Worm (Caenorhabditis elegans) whole organism, L4/young adult: ENCODE measurements around the gene fbxb-41.

ENCODE experiments used
- W03F9.2 ChIP-seq: fragments of 150-350 bp; optimal IDR thresholded peaks from 2 replicates; lab custom pipeline; 2014; ENCODE audit warnings: missing biosample characterization, missing genetic modification characterization
- dao-5 ChIP-seq: sonication (generic microtip); optimal IDR thresholded peaks from 2 replicates; lab custom pipeline; 2016; ENCODE audit warnings: missing genotype, missing genetic modification characterization, moderate library complexity, missing compliant biosample characterization
- him-1 ChIP-seq: sonication (generic microtip); optimal IDR thresholded peaks from 2 replicates; lab custom pipeline; 2016; ENCODE audit warnings: missing genotype, missing genetic modification reagents, missing genetic modification characterization, missing compliant biosample characterization

The fbxb-41 gene

DNA sequence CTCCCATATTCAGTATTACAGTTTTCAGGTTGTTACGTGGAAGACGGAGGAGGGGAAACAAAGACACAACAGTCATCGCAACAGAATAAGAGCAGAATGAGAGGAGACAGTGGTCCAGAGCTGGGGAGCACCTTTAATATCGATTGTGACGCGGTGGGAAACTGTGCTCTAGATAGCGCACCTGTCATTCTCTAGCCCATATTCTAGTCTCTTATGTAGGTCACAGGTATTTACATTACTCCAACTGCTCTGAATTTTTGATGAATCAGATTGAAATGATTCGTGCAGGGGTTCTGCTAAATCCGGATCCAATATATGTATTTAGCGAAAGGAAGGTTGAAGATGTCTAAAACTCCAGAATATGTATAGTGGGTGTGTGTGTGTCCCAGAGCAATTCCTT is at the start of gene fbxb-41:
Gene fbxb-41, minus strand, starts transcription at position 101 of the 400 bp plus-strand sequence.
- TF ChIP-seq him-1 (tag; lab: Kevin White, UChicago) (no peak), dao-5 (no peak), W03F9.2 (tag; lab: Kevin White, UChicago) (no peak)

DNA sequence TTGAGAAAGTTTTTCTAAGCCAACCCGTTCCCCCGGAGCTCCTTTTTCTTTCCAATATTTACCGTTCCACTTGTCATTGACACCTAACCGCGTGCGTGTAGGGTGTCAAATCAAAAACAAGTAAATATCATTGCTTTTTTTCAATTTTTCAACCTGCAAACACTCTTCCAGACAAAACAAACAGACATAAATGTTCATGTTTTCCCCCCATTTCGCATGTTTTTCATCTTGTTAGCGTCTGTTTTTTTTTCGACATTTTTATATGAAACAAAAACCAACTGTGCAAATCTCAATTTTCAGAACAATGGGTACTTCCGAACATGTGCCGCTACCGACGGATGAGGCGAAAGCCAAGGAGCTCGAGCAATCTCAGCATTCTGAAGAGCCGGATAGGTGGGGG is 49.6 kb upstream of the fbxb-41 start, which contains the start of gene snf-3:
Gene snf-3, plus strand, starts transcription at position 301 of the 400 bp plus-strand sequence.
- TF ChIP-seq dao-5, result no peak
- TF ChIP-seq him-1 (tag; lab: Kevin White, UChicago), result no peak
- TF ChIP-seq W03F9.2 (tag; lab: Kevin White, UChicago), result no peak

DNA sequence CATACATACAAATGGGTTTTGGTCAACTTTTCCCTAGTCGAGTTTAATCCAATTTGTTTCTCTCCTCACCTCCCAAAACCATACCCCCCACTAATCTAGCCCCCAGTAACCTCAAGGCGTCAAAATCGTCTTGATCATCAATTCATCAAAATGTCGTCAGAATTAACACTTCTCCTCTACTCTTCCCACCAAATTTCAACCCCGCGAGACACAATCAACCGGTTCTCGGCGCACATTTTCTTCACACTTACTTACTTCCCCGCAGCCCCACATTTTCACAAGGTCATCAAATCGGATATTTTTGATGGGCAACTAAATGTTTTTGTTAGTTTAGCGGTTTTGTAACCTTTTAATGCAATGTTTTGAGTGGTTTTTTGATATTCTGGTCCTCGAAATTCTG is 48.6 kb upstream of the fbxb-41 start:
- TF ChIP-seq him-1 (tag; lab: Kevin White, UChicago) (no peak), dao-5 (no peak), W03F9.2 (tag; lab: Kevin White, UChicago) (no peak)

DNA sequence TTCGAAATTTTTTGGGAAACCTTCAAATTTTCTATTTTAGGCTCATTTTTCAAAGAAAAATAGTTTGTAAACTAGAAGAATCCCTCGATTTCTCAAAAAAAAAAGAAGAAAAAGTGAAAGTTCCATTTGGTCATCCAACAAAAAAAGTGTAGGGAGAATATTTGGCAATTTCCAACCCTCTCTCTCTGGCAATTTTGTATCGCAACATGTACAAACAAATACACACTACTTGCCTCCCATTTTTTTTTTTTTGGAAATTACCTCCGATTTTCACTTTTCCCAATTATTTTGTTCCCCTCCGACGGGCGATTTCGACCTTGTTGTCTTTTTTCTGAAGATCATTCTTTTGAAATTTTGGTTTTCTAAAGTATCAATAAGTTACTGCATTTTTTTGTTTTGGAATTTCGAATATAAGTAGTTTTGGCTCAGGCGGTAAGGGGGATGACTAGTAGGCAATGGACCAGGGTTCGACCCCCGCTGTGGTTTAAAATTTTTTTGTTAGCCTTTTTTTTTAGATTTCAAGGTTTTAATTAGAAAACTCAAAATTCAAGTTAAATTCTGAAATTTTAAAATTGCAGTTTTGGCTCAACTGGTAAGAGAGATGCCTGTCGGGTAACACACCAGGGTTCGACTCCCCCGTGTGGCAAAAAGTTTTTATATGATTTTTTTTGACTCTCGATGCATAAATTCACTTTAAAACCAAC is 46.6 kb upstream of the fbxb-41 start:
- TF ChIP-seq him-1 (tag; lab: Kevin White, UChicago), result no peak
- no peak for TF ChIP-seq W03F9.2 (tag; lab: Kevin White, UChicago)
- TF ChIP-seq dao-5, result no peak

DNA sequence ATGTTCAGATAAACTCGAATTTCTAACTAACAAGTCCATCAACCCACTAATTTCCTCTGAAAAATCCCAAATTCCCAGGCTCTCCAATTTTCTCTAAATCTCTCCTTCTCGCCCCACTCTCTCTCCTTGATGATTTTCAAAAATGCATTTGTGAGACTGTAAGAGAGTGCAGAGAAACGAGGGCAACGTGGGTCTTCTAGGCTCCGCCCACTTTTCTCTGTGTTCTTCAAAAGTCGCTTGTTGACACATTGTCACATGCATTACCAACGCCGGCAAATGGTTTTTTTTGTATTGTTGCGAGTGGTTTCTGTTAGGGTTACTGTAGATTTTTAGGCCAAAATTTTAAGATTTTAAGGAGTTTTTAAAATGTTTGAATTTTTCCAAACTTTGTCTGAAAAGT is 44.4 kb upstream of the fbxb-41 start:
- no peak for TF ChIP-seq him-1 (tag; lab: Kevin White, UChicago)
- no peak for TF ChIP-seq dao-5
- no peak for TF ChIP-seq W03F9.2 (tag; lab: Kevin White, UChicago)

DNA sequence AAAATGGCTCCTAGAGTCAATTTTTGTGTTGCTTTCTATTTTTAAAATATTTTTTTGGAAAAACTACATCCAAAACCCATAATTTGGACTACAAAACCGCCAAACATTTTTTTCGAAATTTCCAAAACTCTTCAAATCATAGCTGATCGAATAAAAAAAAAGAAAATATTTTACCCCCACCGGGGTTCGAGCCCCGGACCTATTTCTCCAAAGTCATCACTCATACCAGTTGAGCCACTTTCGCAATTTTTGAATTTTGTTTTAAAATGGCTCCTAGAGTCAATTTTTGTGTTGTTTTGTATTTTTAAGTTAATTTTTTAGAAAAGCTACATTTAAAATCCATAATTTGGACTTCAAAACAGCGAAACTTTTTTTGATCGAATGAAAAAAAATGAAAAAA is 43.4 kb upstream of the fbxb-41 start:
- TF ChIP-seq him-1 (tag; lab: Kevin White, UChicago) (no peak), dao-5 (no peak), W03F9.2 (tag; lab: Kevin White, UChicago) (no peak)

DNA sequence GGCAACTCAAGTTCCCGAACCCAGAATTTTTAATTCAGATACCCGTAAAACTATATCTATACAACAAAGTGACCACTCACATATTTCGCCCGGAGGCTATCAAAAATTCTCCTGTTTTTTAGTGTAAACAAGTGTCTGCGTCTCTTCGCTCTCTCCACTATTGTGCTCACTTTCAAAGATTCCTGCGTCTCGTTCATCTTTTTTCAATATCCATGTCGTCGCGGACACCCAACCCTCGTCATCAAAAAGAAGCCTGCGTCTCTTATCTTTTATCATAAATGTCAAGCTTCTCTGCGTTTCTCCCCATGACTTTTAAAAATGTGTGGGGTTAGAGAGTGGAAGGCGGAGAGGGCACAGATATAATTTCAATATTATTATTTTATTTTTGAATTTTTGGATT is 42.8 kb upstream of the fbxb-41 start:
- TF ChIP-seq him-1 (tag; lab: Kevin White, UChicago) (no peak), W03F9.2 (tag; lab: Kevin White, UChicago) (no peak), dao-5 (no peak)

DNA sequence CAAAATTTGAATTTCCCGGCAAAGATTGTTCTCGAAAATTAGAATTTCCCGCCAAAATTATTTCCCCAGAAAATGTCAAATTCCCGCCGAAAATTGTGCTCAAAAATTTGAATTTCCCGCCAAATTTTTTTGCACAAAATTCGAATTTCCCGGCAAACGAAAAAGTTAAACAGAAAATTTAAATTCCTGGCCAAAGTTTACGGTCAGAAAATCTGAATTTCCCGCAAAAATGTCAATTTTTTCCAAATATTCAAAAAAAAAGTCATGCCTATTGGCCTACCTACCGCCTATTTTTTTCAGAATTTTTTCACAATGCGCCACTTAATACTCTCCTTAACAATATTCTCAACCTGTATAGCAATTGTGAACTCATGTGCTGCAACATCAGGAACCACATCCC is 40.7 kb upstream of the fbxb-41 start, which contains the start of gene K02E7.1:
Gene K02E7.1, plus strand, starts transcription at position 301 of the 400 bp plus-strand sequence.
- TF ChIP-seq W03F9.2 (tag; lab: Kevin White, UChicago), result no peak
- no peak for TF ChIP-seq him-1 (tag; lab: Kevin White, UChicago)
- no peak for TF ChIP-seq dao-5

DNA sequence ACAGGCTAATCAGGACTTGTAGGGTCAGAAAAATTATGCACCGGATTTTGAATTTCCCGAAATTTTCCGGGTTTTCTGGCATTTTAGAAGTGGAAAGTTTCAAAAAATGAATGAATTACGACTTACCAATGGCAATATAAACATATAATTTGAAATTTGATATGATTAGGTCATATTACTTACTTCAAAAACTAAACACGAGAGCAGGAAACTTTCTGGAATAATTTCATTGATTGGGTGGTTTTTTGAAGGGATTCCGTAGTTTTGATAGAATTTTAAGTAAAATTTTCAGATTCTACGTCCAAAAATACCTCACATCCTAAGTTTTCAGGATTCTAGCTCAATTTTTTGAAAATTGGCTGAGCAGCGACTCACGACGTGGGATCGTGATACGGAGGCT is 33.3 kb upstream of the fbxb-41 start, which contains the start of gene K02E7.11:
Gene K02E7.11, minus strand, starts transcription at position 101 of the 400 bp plus-strand sequence.
- TF ChIP-seq dao-5, result no peak
- TF ChIP-seq him-1 (tag; lab: Kevin White, UChicago), result no peak
- no peak for TF ChIP-seq W03F9.2 (tag; lab: Kevin White, UChicago)

DNA sequence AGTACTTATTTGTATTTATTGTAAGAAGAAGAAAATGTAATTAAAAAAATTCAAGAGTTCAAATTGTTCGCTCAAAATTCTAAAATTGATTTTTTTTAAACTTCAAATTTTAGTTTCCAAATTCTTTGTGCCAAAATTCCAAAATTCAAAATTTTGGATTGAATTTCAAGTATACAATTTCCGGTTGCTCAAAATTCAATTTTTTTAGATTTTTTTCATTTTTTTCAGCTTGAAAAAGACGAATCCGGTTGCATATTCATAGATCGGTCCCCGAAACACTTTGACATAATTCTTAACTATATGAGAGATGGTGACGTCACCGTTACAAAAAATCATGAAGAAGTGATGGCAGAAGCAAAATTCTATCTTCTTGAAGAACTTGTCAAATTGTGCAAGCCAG is 30.0 kb upstream of the fbxb-41 start, which contains the start of gene K02E7.4:
Gene K02E7.4, plus strand, starts transcription at position 301 of the 400 bp plus-strand sequence.
- TF ChIP-seq W03F9.2 (tag; lab: Kevin White, UChicago), result no peak
- TF ChIP-seq dao-5, result no peak
- no peak for TF ChIP-seq him-1 (tag; lab: Kevin White, UChicago)

DNA sequence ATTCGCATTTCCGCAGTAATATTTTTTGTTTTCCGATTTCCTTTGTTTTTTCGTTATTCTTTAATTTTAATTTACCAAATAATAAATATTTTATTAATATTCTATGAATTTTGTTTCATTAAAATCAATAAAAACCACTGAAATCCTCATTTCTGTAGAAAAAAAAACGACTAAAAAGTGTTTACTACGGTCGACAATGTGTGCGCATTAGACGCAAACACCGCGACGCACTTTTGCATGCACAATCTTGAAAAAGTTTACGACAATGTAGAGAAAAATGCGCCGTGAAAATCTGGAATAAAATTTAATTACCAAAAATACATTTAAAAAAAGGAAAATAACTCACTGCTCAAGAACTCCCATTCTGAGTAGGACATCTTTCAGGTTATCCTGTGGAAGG is 29.3 kb upstream of the fbxb-41 start:
- TF ChIP-seq him-1 (tag; lab: Kevin White, UChicago) (no peak), W03F9.2 (tag; lab: Kevin White, UChicago) (no peak), dao-5 (no peak)

DNA sequence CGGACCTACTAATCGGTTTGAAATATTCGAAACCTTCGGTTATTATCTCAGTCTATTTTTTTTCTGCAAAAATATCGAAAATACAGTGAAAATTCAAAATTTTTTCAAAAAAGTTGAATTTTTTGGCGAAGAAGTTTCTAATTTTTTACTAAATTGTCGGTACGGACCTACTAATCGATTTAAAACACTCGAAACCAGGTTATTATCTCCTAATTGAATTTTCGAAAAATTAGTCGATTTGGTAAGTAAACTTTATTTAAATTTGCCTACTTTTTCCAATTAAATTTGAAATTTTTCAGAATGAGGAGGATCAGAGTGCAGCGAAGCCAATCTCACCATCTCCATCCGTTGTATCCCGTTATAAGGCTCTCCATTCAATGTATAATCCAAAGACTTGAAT is 28.7 kb upstream of the fbxb-41 start, which contains the start of gene K02E7.12:
Gene K02E7.12, plus strand, starts transcription at position 301 of the 400 bp plus-strand sequence.
- TF ChIP-seq him-1 (tag; lab: Kevin White, UChicago) (no peak), W03F9.2 (tag; lab: Kevin White, UChicago) (no peak), dao-5 (no peak)

DNA sequence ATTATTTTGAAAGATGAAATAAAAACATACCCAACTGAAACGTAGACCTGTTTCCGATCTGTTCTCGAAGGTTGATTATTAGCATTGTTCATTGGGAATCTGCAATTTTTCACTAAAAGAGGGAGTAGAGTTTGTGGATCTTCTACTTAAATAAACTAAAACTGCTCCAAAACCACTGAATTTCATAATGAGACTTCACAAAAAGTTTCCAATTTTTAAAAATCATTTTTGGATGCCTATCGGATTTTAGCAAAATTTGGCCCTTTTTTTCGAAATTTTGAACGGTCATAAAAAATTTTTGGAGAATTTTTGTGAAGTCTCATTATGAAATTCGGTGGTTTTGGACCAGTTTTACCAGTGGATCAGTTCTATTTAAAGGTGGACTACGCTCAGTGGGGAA is 24.8 kb upstream of the fbxb-41 start, which contains the start of gene K02E7.10:
Gene K02E7.10, minus strand, starts transcription at position 101 of the 400 bp plus-strand sequence.
- TF ChIP-seq him-1 (tag; lab: Kevin White, UChicago), result no peak
- TF ChIP-seq W03F9.2 (tag; lab: Kevin White, UChicago), result no peak
- no peak for TF ChIP-seq dao-5

DNA sequence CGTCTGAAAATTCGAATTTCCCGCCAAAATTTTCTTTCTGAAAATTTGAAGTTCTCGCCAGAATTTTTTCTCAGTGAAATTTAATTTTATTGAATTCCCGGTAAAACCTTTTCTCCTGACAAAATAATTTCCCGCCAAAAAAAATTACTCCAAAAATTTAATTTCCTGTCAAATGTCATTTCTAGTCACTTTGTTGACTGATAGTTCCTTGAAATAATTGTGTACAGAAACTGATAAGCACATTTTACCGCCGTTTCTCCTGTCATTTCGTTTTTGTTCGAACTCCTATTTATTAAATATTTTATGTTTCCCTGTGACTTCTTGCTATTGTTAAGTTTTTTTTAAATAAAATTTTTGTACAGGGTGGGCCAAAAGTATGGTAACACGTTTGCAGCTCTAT is 21.8 kb upstream of the fbxb-41 start:
- TF ChIP-seq dao-5 (no peak), W03F9.2 (tag; lab: Kevin White, UChicago) (no peak), him-1 (tag; lab: Kevin White, UChicago) (no peak)
